Fruit fly (Drosophila melanogaster) whole organism, larva: ENCODE results near the gene CG6144.

Experiments
- noc ChIP-seq: fragments of 200-800 bp; sonication (Bioruptor generic); optimal IDR thresholded peaks from 3 replicates; lab custom pipeline; 2019; ENCODE audit warnings: missing biosample characterization, mild to moderate bottlenecking, missing genetic modification characterization, moderate library complexity

CG6144 gene

dm6 chr2L:10513837-10514499, 25.5 kb downstream of the CG6144 start:
- TF ChIP-seq noc: no peak

DNA sequence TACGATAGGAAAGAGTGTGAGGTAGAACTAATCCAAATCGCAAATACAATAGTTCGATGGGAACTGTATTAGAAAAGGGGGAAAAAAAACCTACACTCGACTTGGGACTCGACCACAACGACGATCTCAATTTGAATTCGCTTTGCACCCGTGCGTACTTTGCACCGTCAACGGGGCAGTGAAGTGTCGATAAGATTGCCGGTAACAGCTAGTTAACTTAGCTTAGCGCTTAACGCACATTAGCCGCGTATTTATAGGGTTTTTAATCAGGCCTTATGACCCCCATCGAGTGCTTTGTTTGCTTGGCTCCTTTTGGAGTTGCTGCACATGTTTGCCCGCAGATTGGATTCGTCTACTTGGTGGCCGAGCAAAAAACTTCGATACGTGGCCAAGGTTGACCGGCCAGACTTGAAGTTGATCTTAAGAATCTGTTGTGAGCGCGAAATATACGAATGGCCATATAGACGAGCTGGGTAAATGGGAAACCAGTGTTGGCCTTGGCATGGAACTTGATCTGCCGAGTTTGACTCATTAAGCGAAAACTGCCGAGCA, 26.2 kb downstream of the CG6144 start:
- TF ChIP-seq noc: no peak

DNA sequence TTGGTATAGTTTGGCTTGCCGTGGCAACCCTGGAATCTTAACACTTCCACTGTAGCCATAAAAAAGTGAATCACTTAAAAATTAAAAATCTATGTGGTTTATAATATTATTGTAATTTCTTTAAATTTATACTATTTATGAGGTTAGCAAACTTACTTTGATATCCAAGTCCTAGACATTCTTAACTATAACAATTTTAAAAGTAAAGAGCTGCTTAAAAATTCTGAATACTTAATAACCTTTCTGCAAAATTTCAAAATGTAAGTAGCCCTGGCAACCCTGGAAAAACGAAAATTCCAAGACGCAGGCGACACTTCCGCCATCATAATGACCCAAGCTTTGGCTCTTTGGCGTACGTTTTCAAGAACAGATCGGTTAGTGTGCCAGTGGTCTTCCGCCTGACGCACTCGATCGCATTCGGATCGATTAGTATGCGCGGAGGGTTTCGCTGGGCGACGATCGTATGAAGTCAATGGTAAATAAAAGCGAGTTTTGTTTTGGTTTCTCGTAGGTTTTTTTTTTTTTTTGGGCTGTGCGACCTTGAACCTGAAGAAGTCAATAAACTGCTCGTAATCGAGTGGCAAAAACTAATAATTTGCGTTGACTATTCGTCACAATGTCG, 27.2 kb downstream of the CG6144 start:
- no peak for TF ChIP-seq noc

DNA sequence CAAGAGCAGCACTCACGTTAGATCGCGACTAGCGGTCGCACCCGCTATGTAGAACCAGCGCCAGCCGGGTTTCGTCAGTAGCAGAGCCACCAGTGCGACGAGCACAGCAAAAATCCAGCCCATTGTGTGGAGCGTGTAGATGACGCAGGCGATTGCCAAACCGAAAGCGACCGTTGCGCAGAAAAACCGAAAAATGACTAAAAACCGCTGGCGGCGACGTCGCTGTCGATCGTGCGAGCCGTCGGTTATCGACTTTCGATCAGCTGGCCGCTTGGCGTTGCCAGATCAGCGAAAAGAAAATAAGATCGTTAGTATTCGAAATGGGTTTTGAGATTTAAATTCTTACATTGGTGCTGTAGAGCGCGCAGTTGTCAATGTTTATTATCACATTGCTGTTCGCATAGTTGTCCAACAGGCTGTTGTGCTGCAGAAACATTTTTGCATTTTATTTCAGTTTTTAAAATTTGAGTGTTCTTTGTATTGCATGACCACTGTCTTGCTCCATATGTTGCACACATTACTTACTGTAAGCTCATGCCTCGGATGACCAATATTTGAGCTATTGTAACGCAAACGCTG, 28.1 kb downstream of the CG6144 start:
- peak; percentile 39 for TF ChIP-seq noc

DNA sequence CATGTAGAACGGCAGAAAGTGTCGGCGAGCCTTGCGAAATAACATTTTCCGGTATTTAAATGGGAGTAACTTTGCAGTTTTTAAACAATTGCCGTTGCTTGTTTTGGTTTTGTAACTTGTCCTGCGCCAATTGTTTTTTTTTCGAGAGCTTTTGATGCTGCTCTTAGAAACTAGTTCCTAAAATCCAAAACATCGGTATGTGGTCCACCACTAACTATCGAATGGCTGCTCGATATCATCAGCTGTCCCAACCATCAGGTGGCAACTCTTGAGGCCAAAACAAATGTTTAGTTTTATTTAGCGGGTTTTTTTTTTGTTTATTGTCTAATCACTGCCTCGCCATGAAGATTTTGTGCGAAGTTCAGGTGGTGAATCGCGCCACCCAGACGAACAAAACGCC, 28.6 kb downstream of the CG6144 start, which contains the start of the genes Fatp1 and Lrr47:
Fatp1 (minus strand) TSS at position 134 of the 400 bp plus-strand sequence.
Lrr47 (plus strand) TSS at position 251 of the 400 bp plus-strand sequence.
- TF ChIP-seq noc: no peak

DNA sequence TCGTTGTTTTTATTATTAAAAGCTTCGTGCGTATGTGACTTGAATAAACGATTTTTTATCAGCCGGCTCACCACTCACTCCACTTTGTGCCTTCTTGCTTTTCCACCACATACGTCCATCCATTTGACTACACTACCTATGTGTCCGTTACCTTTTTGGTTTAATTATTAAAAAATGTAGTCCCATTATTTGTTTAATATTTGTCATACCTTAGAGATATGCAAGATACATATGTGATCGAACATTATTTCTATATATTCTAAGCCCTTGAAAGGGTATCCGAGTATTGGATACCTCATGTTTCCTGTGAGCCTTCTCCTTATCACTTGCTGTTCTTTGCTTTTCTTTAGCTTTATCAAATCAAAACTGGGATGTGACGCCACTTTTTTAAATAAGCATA, 30.7 kb downstream of the CG6144 start:
- TF ChIP-seq noc: peak; percentile 64

dm6 chr2L:10522174-10522893, 33.8 kb downstream of the CG6144 start:
- TF ChIP-seq noc: no peak

DNA sequence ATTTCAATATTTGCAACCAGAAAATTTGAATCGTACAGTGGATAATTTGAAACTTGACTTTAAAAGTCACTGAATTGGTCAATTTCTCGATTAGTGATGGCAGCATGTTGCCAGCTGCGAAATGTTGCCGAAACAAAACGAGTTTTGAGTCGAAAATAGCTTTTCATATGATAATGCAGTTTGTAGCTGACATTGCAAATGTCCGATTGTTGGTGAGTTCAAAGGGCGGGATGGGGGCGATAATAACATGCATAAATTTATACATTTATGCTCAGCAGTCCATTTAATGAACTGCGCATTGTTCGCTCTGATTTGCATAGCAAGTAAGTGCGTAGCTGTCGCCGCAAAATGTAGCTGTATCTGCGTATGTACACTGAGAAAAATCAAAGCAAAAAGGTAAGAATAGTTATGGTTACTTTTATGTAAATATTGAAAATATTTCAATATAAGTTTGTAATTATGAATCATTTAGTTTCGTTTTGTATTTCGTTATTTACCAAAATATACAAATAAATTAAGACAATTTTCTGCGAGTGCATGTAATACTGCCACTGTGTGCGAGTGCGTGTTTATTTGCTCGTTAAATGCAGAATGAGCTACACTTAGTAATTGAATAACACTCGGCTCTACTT, 38.6 kb downstream of the CG6144 start, which contains the start of gene Lip4:
Lip4 (plus strand) TSS at position 620 of the 632 bp plus-strand sequence.
- peak; percentile 77 for TF ChIP-seq noc

- TF ChIP-seq noc: peak; percentile 21
Observed at dm6 chr2L:10528984-10529383, 40.5 kb downstream of the CG6144 start.

- TF ChIP-seq noc: no peak
Observed at dm6 chr2L:10530089-10530488, 41.6 kb downstream of the CG6144 start.

dm6 chr2L:10531521-10531920, 43.0 kb downstream of the CG6144 start, which contains the start of gene CG18301:
Gene CG18301, plus strand, starts transcription at chr2L:10531821.
- no peak for TF ChIP-seq noc

dm6 chr2L:10534022-10534421, 45.5 kb downstream of the CG6144 start, which contains the start of gene CG18302:
Gene CG18302, plus strand, starts transcription at chr2L:10534322.
- TF ChIP-seq noc: no peak

DNA sequence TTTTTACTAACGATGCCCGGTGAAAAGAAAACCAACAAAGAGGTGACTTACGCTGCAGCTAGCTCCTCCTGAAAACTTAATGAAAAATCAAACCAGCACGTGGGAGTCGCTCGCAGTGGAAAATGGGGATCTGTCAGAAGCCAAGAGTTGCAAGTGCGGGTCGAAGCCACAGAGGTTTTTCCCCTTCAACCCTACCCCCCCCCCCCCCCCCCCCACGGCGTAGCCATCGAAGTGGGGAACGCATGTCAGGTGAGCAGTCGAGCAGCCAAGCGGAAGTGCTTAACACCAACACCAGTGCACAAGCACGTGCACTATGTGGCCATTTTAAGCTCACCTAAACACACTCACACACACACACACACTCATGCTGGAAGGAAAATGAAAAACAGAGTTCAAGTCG, 50.9 kb downstream of the CG6144 start:
- TF ChIP-seq noc: no peak
